Worm (Caenorhabditis elegans) whole organism, L1 larva: ENCODE data around the gene W02B3.7.

Experiments used
- C16A3.4 ChIP-seq: fragments of 150-350 bp; optimal IDR thresholded peaks from 2 replicates; lab custom pipeline; 2014; ENCODE audit warnings: missing biosample characterization, missing genetic modification characterization
- C34B4.2 ChIP-seq: sonication (generic microtip); optimal IDR thresholded peaks from 2 replicates; lab custom pipeline; 2017; ENCODE audit warnings: mild to moderate bottlenecking, missing genetic modification characterization, missing compliant biosample characterization
- Y116A8C.19 ChIP-seq: sonication (generic microtip); optimal IDR thresholded peaks from 2 replicates; lab custom pipeline; 2016; ENCODE audit warnings: missing compliant biosample characterization, missing genetic modification characterization, borderline replicate concordance
- aha-1 ChIP-seq: fragments of 150-350 bp; optimal IDR thresholded peaks from 2 replicates; lab custom pipeline; 2014; ENCODE audit warnings: missing biosample characterization, missing genetic modification characterization
- blmp-1 ChIP-seq: fragments of 150-350 bp; optimal IDR thresholded peaks from 2 replicates; lab custom pipeline; 2014; ENCODE audit warnings: missing biosample characterization, missing genetic modification characterization
- ceh-8 ChIP-seq: fragments of 200-800 bp; sonication (Bioruptor generic); optimal IDR thresholded peaks from 2 replicates; lab custom pipeline; 2018; ENCODE audit warnings: mild to moderate bottlenecking, missing genetic modification characterization, moderate library complexity, missing compliant biosample characterization
- ceh-82 ChIP-seq, 3 experiments: fragments of 150-350 bp in 1 of 3; sonication (generic microtip) in 2 of 3; optimal IDR thresholded peaks; 2 replicates each; lab custom pipeline; 2014 to 2017; ENCODE audit warnings: missing biosample characterization in 3 of 3, missing genetic modification characterization in 3 of 3
- dpl-1 ChIP-seq, 3 experiments: fragments of 150-350 bp in 2 of 3; sonication (generic microtip) in 1 of 3; optimal IDR thresholded peaks; 2 replicates each; lab custom pipeline; 2014 to 2017; ENCODE audit warnings: missing biosample characterization in 3 of 3, missing genetic modification characterization in 3 of 3, missing genetic modification reagents in 3 of 3
- dsc-1 ChIP-seq: sonication (generic microtip); optimal IDR thresholded peaks from 2 replicates; lab custom pipeline; 2016; ENCODE audit warnings: mild to moderate bottlenecking, missing genetic modification characterization, missing compliant biosample characterization
- efl-1 ChIP-seq, 4 experiments: fragments of 150-350 bp; optimal IDR thresholded peaks in 3 of 4; peaks in 1 of 4; 1 replicate in 1 of 4; 2 replicates in 3 of 4; lab custom pipeline; 2014; ENCODE audit warnings: missing biosample characterization in 2 of 4, missing genetic modification characterization in 2 of 4, missing genetic modification reagents in 2 of 4
- efl-3 ChIP-seq: fragments of 200-800 bp; sonication (Bioruptor generic); optimal IDR thresholded peaks from 2 replicates; lab custom pipeline; 2018; ENCODE audit warnings: mild to moderate bottlenecking, missing genetic modification characterization, missing compliant biosample characterization
- egl-27 ChIP-seq, 2 experiments: fragments of 150-350 bp in 1 of 2; sonication (generic microtip); optimal IDR thresholded peaks; 3 replicates each; lab custom pipeline; 2017 to 2018; ENCODE audit warnings: missing biosample characterization in 2 of 2, missing genetic modification characterization in 2 of 2, missing genetic modification reagents in 2 of 2
- elt-3 ChIP-seq, 6 experiments: fragments of 150-350 bp in 1 of 6; sonication (generic microtip); optimal IDR thresholded peaks; 2 replicates each; lab custom pipeline; 2017 to 2018; ENCODE audit warnings: missing biosample characterization in 6 of 6, missing genetic modification characterization in 6 of 6, inconsistent platforms in 1 of 6
- fkh-4 ChIP-seq: sonication (generic microtip); optimal IDR thresholded peaks from 2 replicates; lab custom pipeline; 2016; ENCODE audit warnings: missing compliant biosample characterization, missing genetic modification characterization, borderline replicate concordance
- hlh-4 ChIP-seq: sonication (generic microtip); optimal IDR thresholded peaks from 2 replicates; lab custom pipeline; 2016; ENCODE audit warnings: mild to moderate bottlenecking, missing genetic modification characterization, missing compliant biosample characterization
- hpl-2 ChIP-seq: fragments of 150-350 bp; optimal IDR thresholded peaks from 2 replicates; lab custom pipeline; 2014; ENCODE audit warnings: missing biosample characterization, missing genetic modification reagents, missing genetic modification characterization
- irx-1 ChIP-seq: sonication (generic microtip); optimal IDR thresholded peaks from 2 replicates; lab custom pipeline; 2016; ENCODE audit warnings: missing genetic modification characterization, missing compliant biosample characterization
- isw-1 ChIP-seq: fragments of 200-800 bp; sonication (Bioruptor generic); IDR thresholded peaks from 2 replicates; pipeline ENCODE4 v1.3.6; 2022; ENCODE audit warnings: missing genetic modification characterization, missing compliant biosample characterization
- jun-1 ChIP-seq: fragments of 150-350 bp; optimal IDR thresholded peaks from 2 replicates; lab custom pipeline; 2014; ENCODE audit warnings: missing biosample characterization, missing genetic modification reagents, missing genetic modification characterization
- lin-14 ChIP-seq: fragments of 200-800 bp; sonication (Bioruptor generic); optimal IDR thresholded peaks from 2 replicates; lab custom pipeline; 2018; ENCODE audit warnings: mild to moderate bottlenecking, missing genetic modification characterization, moderate library complexity, missing compliant biosample characterization
- lir-3 ChIP-seq: sonication (generic microtip); optimal IDR thresholded peaks from 2 replicates; lab custom pipeline; 2016; ENCODE audit warnings: mild to moderate bottlenecking, missing genetic modification characterization, moderate library complexity, missing compliant biosample characterization; ENCODE audit not compliant: poor library complexity
- lsy-2 ChIP-seq, 2 experiments: fragments of 150-350 bp; optimal IDR thresholded peaks; 2 replicates each; lab custom pipeline; 2014; ENCODE audit warnings: missing biosample characterization in 2 of 2, missing genetic modification characterization in 2 of 2
- mab-9 ChIP-seq: fragments of 200-800 bp; sonication (Bioruptor generic); IDR thresholded peaks from 2 replicates; pipeline ENCODE4 v1.3.6; 2022; ENCODE audit warnings: missing genetic modification reagents, missing genetic modification characterization, missing compliant biosample characterization
- mdl-1 ChIP-seq, 2 experiments: fragments of 150-350 bp; optimal IDR thresholded peaks; 2 replicates each; lab custom pipeline; 2014 to 2017; ENCODE audit warnings: missing biosample characterization in 2 of 2, missing genetic modification characterization in 2 of 2, inconsistent platforms in 1 of 2
- nhr-11 ChIP-seq: fragments of 150-350 bp; optimal IDR thresholded peaks from 2 replicates; lab custom pipeline; 2014; ENCODE audit warnings: missing biosample characterization, missing genetic modification characterization
- nhr-28 ChIP-seq: fragments of 150-350 bp; optimal IDR thresholded peaks from 2 replicates; lab custom pipeline; 2014; ENCODE audit warnings: missing biosample characterization, missing genetic modification characterization
- nhr-71 ChIP-seq: sonication (generic microtip); optimal IDR thresholded peaks from 2 replicates; lab custom pipeline; 2016; ENCODE audit warnings: mild to moderate bottlenecking, missing genetic modification characterization, moderate library complexity, missing compliant biosample characterization
- nhr-76 ChIP-seq: sonication (generic microtip); optimal IDR thresholded peaks from 2 replicates; lab custom pipeline; 2017; ENCODE audit warnings: missing biosample characterization, missing genetic modification characterization
- nhr-85 ChIP-seq: sonication (generic microtip); peaks from one replicate; lab custom pipeline; 2016; ENCODE audit warnings: missing genetic modification characterization, inconsistent platforms, missing compliant biosample characterization
- pax-3 ChIP-seq: fragments of 200-800 bp; sonication (Bioruptor generic); optimal IDR thresholded peaks from 2 replicates; lab custom pipeline; 2018; ENCODE audit warnings: mild to moderate bottlenecking, missing genetic modification characterization, moderate library complexity, missing compliant biosample characterization
- pqm-1 ChIP-seq: sonication (generic microtip); optimal IDR thresholded peaks from 3 replicates; lab custom pipeline; 2017; ENCODE audit warnings: missing biosample characterization, missing genetic modification characterization
- snpc-4 ChIP-seq: fragments of 150-350 bp; optimal IDR thresholded peaks from 2 replicates; lab custom pipeline; 2014; ENCODE audit warnings: missing biosample characterization, missing genetic modification characterization
- snu-23 ChIP-seq: sonication (generic microtip); optimal IDR thresholded peaks from 2 replicates; lab custom pipeline; 2016; ENCODE audit warnings: missing genetic modification characterization, missing compliant biosample characterization
- sup-37 ChIP-seq: fragments of 200-800 bp; sonication (Bioruptor generic); optimal IDR thresholded peaks from 2 replicates; lab custom pipeline; 2018; ENCODE audit warnings: mild to moderate bottlenecking, missing genetic modification characterization, missing compliant biosample characterization
- swsn-7 ChIP-seq: sonication (generic microtip); optimal IDR thresholded peaks from 2 replicates; lab custom pipeline; 2016; ENCODE audit warnings: missing genetic modification characterization, missing compliant biosample characterization
- tbx-2 ChIP-seq: sonication (generic microtip); optimal IDR thresholded peaks from 2 replicates; lab custom pipeline; 2016; ENCODE audit warnings: missing genetic modification characterization, missing compliant biosample characterization
- tlp-1 ChIP-seq: fragments of 150-350 bp; optimal IDR thresholded peaks from 2 replicates; lab custom pipeline; 2014; ENCODE audit warnings: missing biosample characterization, missing genetic modification characterization
- xbp-1 ChIP-seq: sonication (generic microtip); optimal IDR thresholded peaks from 2 replicates; lab custom pipeline; 2016; ENCODE audit warnings: missing genetic modification characterization, missing compliant biosample characterization
- zag-1 ChIP-seq: fragments of 150-350 bp; optimal IDR thresholded peaks from 2 replicates; lab custom pipeline; 2014; ENCODE audit warnings: missing biosample characterization, missing genetic modification characterization

Gene W02B3.7

DNA sequence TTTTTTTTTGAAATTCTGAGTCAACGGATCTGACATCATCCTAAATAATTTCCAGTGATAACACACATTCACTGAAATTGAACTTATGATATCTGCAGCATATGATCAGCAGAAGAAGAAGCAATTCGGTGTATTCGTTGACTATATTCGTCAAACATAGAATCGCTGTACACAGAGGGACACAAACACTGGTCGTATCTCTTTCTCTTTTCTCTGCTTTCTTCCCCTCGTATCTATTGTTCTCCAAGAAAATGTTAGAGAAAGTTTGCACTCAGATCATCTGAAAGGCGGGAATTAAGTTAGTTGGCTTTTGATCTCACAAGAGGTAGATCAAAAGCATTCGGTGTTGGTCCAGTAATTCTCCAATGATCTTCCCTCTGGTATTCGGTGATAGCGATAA lies 41.3 kb downstream of the W02B3.7 start:
- TF ChIP-seq mdl-1 (tag; optimal IDR thresholded peaks at IDR 0.05; lab: Kevin White, UChicago) (no peak), jun-1 (tag; lab: Kevin White, UChicago) (no peak), hlh-4 (tag; lab: Kevin White, UChicago) (no peak), blmp-1 (tag; lab: Kevin White, UChicago) (peak; percentile 92), lsy-2 (tag; optimal IDR thresholded peaks at IDR 0.05; lab: Kevin White, UChicago) (no peak), nhr-28 (tag; lab: Kevin White, UChicago) (no peak), nhr-85 (tag; lab: Kevin White, UChicago) (peak; percentile 46), lin-14 (GFP tag; lab: Kevin White, UChicago) (no peak), isw-1 (GFP tag; lab: Robert Waterston, UW) (no peak), irx-1 (no peak)

DNA sequence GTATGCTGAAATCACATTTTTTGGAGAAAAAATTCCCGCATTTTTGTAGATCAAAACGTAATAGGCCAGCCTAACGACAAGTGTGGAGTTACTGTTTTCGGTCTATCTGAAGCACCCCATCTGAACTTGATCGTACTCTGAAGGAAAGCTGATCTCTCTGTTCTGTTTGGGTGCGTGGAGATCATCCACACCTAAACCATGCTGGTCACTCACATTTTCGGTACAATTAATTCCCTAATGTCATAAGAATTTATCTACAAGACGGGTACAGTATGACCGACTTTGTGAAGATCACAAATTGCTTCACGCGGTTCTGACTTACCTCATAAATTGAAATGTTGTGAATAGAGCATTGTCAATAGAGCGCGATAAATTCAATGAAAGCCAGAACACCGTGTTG lies 41.9 kb downstream of the W02B3.7 start:
- no peak for TF ChIP-seq snpc-4 (tag; lab: Kevin White, UChicago)
- TF ChIP-seq blmp-1 (tag; lab: Kevin White, UChicago): peak; percentile 60
- peak in 1 of 6 experiments; percentile 11 for TF ChIP-seq elt-3 (tag; optimal IDR thresholded peaks at IDR 0.05; lab: Kevin White, UChicago)

DNA sequence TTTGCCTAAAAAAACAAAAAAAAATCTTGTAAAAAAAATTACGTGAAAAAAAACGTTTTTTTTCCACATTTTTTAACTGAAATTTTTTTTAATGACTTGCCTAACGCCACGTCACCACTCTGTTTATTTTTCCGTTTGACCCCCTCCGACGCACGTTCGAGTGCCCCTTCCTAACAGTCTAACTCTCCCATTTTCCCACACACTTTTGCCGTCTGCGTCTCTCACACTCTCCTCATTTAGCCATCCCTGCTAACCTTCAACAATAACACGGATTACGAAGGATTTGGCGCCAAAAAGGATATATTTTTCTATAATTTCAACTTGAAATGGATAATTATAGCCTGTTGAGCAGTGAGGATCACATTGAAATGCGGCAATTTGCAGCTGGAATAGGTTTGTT lies 44.6 kb downstream of the W02B3.7 start:
- no peak for TF ChIP-seq mab-9 (GFP tag; lab: Robert Waterston, UW)
- no peak for TF ChIP-seq C16A3.4 (tag; lab: Kevin White, UChicago)
- TF ChIP-seq sup-37 (GFP tag; lab: Kevin White, UChicago): no peak
- TF ChIP-seq fkh-4: no peak
- TF ChIP-seq efl-1 (optimal IDR thresholded peaks at IDR 0.05; lab: Kevin White, UChicago): peak; percentile 1 to 62
- no peak for TF ChIP-seq efl-1 (GFP tag; optimal IDR thresholded peaks at IDR 0.05 in 1 of 2; lab: Kevin White, UChicago)
- no peak for TF ChIP-seq zag-1 (tag; lab: Kevin White, UChicago)
- peak in 1 of 3 experiments; percentile 7 for TF ChIP-seq dpl-1 (GFP tag; optimal IDR thresholded peaks at IDR 0.05; lab: Kevin White, UChicago)
- TF ChIP-seq nhr-85 (tag; lab: Kevin White, UChicago): no peak
- TF ChIP-seq egl-27 (tag; optimal IDR thresholded peaks at IDR 0.05; lab: Kevin White, UChicago): no peak
- peak; percentile 26 for TF ChIP-seq swsn-7 (tag; lab: Kevin White, UChicago)
- TF ChIP-seq nhr-76 (tag; lab: Kevin White, UChicago): no peak
- TF ChIP-seq pax-3 (tag; lab: Kevin White, UChicago): no peak
- no peak for TF ChIP-seq dsc-1 (tag; lab: Kevin White, UChicago)
- TF ChIP-seq mdl-1 (tag; optimal IDR thresholded peaks at IDR 0.05; lab: Kevin White, UChicago): peak in 1 of 2 experiments; percentile 37
- TF ChIP-seq ceh-8 (GFP tag; lab: Kevin White, UChicago): no peak
- TF ChIP-seq hlh-4 (tag; lab: Kevin White, UChicago): no peak
- peak; percentile 45 for TF ChIP-seq nhr-71
- peak; percentile 46 for TF ChIP-seq snu-23 (GFP tag; lab: Kevin White, UChicago)
- TF ChIP-seq xbp-1: peak; percentile 81
- TF ChIP-seq tbx-2: peak; percentile 7
- no peak for TF ChIP-seq pqm-1 (tag; lab: Kevin White, UChicago)
- no peak for TF ChIP-seq aha-1 (tag; lab: Kevin White, UChicago)
- TF ChIP-seq tlp-1 (tag; lab: Kevin White, UChicago): no peak
- TF ChIP-seq lin-14 (GFP tag; lab: Kevin White, UChicago): peak; percentile 64
- no peak for TF ChIP-seq C34B4.2
- TF ChIP-seq blmp-1 (tag; lab: Kevin White, UChicago): peak; percentile 14
- TF ChIP-seq ceh-82 (tag; optimal IDR thresholded peaks at IDR 0.05; lab: Kevin White, UChicago): peak in 1 of 3 experiments; percentile 25
- no peak for TF ChIP-seq nhr-11 (tag; lab: Kevin White, UChicago)

DNA sequence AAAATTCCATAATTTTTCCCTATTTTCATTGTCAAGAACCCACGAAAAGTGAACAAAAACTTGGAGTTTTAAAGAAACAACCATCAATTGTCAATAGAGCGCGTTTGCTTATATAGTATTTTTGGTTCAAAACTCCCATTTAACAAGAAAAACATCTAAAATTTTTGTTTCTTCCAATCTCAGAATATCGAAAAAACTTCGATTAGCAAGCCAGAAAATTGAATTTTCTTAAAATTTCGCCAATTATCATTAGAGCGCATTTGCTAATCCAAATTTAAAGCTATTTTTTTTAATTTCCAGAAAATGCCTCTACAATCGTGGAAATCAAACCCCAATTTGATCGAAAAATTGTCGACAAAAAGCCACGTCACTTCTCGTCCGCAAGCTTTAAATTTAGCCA lies 45.4 kb downstream of the W02B3.7 start, which contains the start of gene orai-1:
TSS of gene orai-1 (plus strand) at position 301 of the 400 bp plus-strand sequence.
- TF ChIP-seq nhr-11 (tag; lab: Kevin White, UChicago) (no peak), hpl-2 (no peak), Y116A8C.19 (no peak), lir-3 (tag; lab: Kevin White, UChicago) (no peak), nhr-28 (tag; lab: Kevin White, UChicago) (no peak), sup-37 (GFP tag; lab: Kevin White, UChicago) (no peak), aha-1 (tag; lab: Kevin White, UChicago) (no peak), efl-3 (GFP tag; lab: Kevin White, UChicago) (no peak), C16A3.4 (tag; lab: Kevin White, UChicago) (no peak), dsc-1 (tag; lab: Kevin White, UChicago) (no peak)
